Fruit fly (Drosophila melanogaster) whole organism, prepupa: ENCODE data around the gene Dci.
A peak's percentile ranks its signal among the peaks of the same experiment; 100 is the strongest.

Experiments
- CG11902 ChIP-seq: fragments of 200-800 bp; sonication (Bioruptor generic); optimal IDR thresholded peaks from 3 replicates; lab custom pipeline; 2016; ENCODE audit warnings: missing biosample characterization, missing genetic modification characterization
- CG34406 ChIP-seq: fragments of 200-800 bp; sonication (Bioruptor generic); optimal IDR thresholded peaks from 3 replicates; lab custom pipeline; 2016; ENCODE audit warnings: missing biosample characterization, missing genetic modification characterization
- CG9139 ChIP-seq: fragments of 200-800 bp; sonication (Bioruptor generic); optimal IDR thresholded peaks from 3 replicates; lab custom pipeline; 2017; ENCODE audit warnings: missing biosample characterization, mild to moderate bottlenecking, missing genetic modification characterization
- Lpt ChIP-seq: fragments of 200-800 bp; sonication (Bioruptor generic); optimal IDR thresholded peaks from 3 replicates; lab custom pipeline; 2016; ENCODE audit warnings: missing biosample characterization, missing genetic modification characterization
- Smox ChIP-seq: fragments of 200-800 bp; sonication (Bioruptor generic); optimal IDR thresholded peaks from 3 replicates; lab custom pipeline; 2016; ENCODE audit warnings: missing biosample characterization, missing genetic modification characterization
- Sox15 ChIP-seq: fragments of 200-800 bp; sonication (Bioruptor generic); optimal IDR thresholded peaks from 3 replicates; lab custom pipeline; 2016; ENCODE audit warnings: missing biosample characterization, missing genetic modification characterization
- dac ChIP-seq: fragments of 200-800 bp; sonication (Bioruptor generic); optimal IDR thresholded peaks from 2 replicates; lab custom pipeline; 2017; ENCODE audit warnings: missing biosample characterization, mild to moderate bottlenecking, missing genetic modification characterization
- salr ChIP-seq, 2 experiments: fragments of 200-800 bp; sonication (Bioruptor generic); optimal IDR thresholded peaks; 3 replicates each; lab custom pipeline; 2016 to 2018; ENCODE audit warnings: missing biosample characterization in 2 of 2, missing genetic modification characterization in 2 of 2, mild to moderate bottlenecking in 1 of 2

- TF ChIP-seq CG9139 (GFP tag; lab: Kevin White, UChicago) (no peak), CG34406 (GFP tag; lab: Kevin White, UChicago) (peak; percentile 75), CG11902 (GFP tag; lab: Kevin White, UChicago) (peak; percentile 71), Sox15 (GFP tag; lab: Kevin White, UChicago) (peak; percentile 61), dac (GFP tag; lab: Kevin White, UChicago) (peak; percentile 10), salr (GFP tag; optimal IDR thresholded peaks at IDR 0.05; lab: Kevin White, UChicago) (peak; percentile 37 to 40), Smox (GFP tag; lab: Kevin White, UChicago) (peak; percentile 84), Lpt (GFP tag; lab: Kevin White, UChicago) (peak; percentile 24)
These were observed 49.2 kb upstream of the Dci start for dm6 chr3L:801860-802462.
